Fruit fly (Drosophila melanogaster): Measurements from ENCODE around the gene Cpr67B.

dm6 chr3L:9361894-9362293, 42.7 kb upstream of the Cpr67B start, which contains the start of gene CG34456:
- TF ChIP-seq h (optimal IDR thresholded peaks at IDR 0.05) (no peak), psq (optimal IDR thresholded peaks at IDR 0.05) (no peak), Myc (optimal IDR thresholded peaks at IDR 0.05) (no peak), ttk (optimal IDR thresholded peaks at IDR 0.05) (no peak), insv (optimal IDR thresholded peaks at IDR 0.05) (no peak)

Measured in Kc167 (cell line).